Fruit fly (Drosophila melanogaster): ENCODE results near the gene Cpr66D.

The Cpr66D gene

DNA sequence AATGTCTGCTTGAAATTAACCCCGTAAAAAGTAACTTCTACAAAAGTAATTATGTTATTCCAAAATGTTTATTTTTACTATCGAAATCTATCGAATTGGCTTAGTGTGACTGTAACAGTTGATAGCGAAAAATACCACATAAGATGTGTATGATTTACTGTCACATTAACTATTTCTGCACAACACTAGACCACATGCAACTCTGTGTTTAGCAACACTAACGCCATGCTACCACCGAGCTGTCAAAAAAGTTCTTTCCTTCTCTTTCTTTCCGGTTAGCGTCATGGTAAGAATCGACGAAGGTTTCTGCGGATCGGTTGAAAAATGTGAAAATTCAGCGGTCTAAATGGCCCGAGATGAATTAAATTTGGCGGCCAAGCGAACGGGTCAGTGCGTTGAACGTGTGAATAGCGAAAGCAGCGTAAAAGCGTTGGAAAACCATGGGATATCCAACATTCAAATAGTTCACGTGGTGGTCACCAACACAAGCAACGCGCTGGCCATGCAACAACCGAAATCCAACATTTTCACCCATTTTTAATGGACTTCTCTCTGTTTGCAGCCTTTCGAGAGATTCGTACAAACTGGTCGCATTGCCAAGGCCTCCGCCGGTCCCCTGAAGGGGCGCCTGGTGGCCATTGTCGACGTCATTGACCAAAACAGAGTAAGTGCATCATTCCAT is 39.3 kb upstream of the Cpr66D start, which contains the start of the genes Nelf-E and RpL14 (continued):
- TF ChIP-seq CG5245 (GFP tag; optimal IDR thresholded peaks at IDR 0.05) (peak; percentile 83), dimm (GFP tag; IDR thresholded peaks at IDR 0.05) (peak; percentile 85), CG8388 (GFP tag; optimal IDR thresholded peaks at IDR 0.05) (peak; percentile 89), lmd (GFP tag; IDR thresholded peaks at IDR 0.05) (peak; percentile 87), HLH4C (GFP tag; IDR thresholded peaks at IDR 0.05; ENCODE audit: partially characterized antibody) (peak; percentile 65), run (tag; optimal IDR thresholded peaks at IDR 0.05) (peak; percentile 76), CG7963 (GFP tag; IDR thresholded peaks at IDR 0.05; ENCODE audit: partially characterized antibody) (no peak), CG2712 (tag; optimal IDR thresholded peaks at IDR 0.05) (peak; percentile 92), CG17829 (tag; optimal IDR thresholded peaks at IDR 0.05) (peak; percentile 93), usp (GFP tag; optimal IDR thresholded peaks at IDR 0.05) (no peak), Fer1 (GFP tag; optimal IDR thresholded peaks at IDR 0.05) (peak; percentile 97), HHEX (GFP tag; optimal IDR thresholded peaks at IDR 0.05) (peak; percentile 98), Vsx1 (GFP tag; optimal IDR thresholded peaks at IDR 0.05) (peak; percentile 96), CG10321 (GFP tag; IDR thresholded peaks at IDR 0.05) (peak; percentile 79), al (GFP tag; IDR thresholded peaks at IDR 0.05) (peak; percentile 89), CG11504 (tag; optimal IDR thresholded peaks at IDR 0.05) (peak; percentile 89), pnt (GFP tag; optimal IDR thresholded peaks at IDR 0.05) (peak; percentile 73), CG34376 (GFP tag; optimal IDR thresholded peaks at IDR 0.05) (peak; percentile 98), Atf-2 (GFP tag; optimal IDR thresholded peaks at IDR 0.05) (peak; percentile 86), CG14710 (tag; optimal IDR thresholded peaks at IDR 0.05) (peak; percentile 96), croc (GFP tag; conservative IDR thresholded peaks at IDR 0.05) (peak; percentile 79), CG15269 (tag; optimal IDR thresholded peaks at IDR 0.05) (peak; percentile 89), gfzf (GFP tag; optimal IDR thresholded peaks at IDR 0.05) (peak; percentile 98), CG1602 (GFP tag; optimal IDR thresholded peaks at IDR 0.05) (peak; percentile 75), CG1647 (GFP tag; optimal IDR thresholded peaks at IDR 0.05) (peak; percentile 91), chinmo (GFP tag; IDR thresholded peaks at IDR 0.05; ENCODE audit: partially characterized antibody) (no peak), CG8765 (GFP tag; IDR thresholded peaks at IDR 0.05) (peak; percentile 76), Atf3 (GFP tag; optimal IDR thresholded peaks at IDR 0.05) (peak; percentile 95), Awh (GFP tag; IDR thresholded peaks at IDR 0.05) (peak; percentile 91), CG9817 (tag; optimal IDR thresholded peaks at IDR 0.05) (peak; percentile 94), Elba2 (GFP tag; optimal IDR thresholded peaks at IDR 0.05) (no peak), CG18011 (GFP tag; optimal IDR thresholded peaks at IDR 0.05) (peak; percentile 88), sqz (GFP tag; optimal IDR thresholded peaks at IDR 0.05) (no peak), CG12236 (GFP tag; optimal IDR thresholded peaks at IDR 0.05) (peak; percentile 90), grau (tag; optimal IDR thresholded peaks at IDR 0.05) (peak; percentile 90), CG5953 (GFP tag; IDR thresholded peaks at IDR 0.05) (peak; percentile 88), CG32772 (GFP tag; IDR thresholded peaks at IDR 0.05) (peak; percentile 87), bab2 (GFP tag; optimal IDR thresholded peaks at IDR 0.05) (peak; percentile 95), Six4 (GFP tag; optimal IDR thresholded peaks at IDR 0.05) (peak; percentile 86), MESR4 (GFP tag; optimal IDR thresholded peaks at IDR 0.05) (peak; percentile 100), nom (GFP tag; optimal IDR thresholded peaks at IDR 0.05) (peak; percentile 93), luna (GFP tag; optimal IDR thresholded peaks at IDR 0.05) (peak; percentile 96), CG10147 (GFP tag; optimal IDR thresholded peaks at IDR 0.05) (no peak), Opbp (GFP tag; IDR thresholded peaks at IDR 0.05; ENCODE audit: partially characterized antibody) (peak; percentile 61; the same call in 1 of the 3 replicates), CG18599 (GFP tag; optimal IDR thresholded peaks at IDR 0.05) (peak; percentile 97), hkb (optimal IDR thresholded peaks at IDR 0.05) (no peak), hkb (GFP tag; IDR thresholded peaks at IDR 0.05) (peak; percentile 91), jumu (GFP tag; optimal IDR thresholded peaks at IDR 0.05) (peak; percentile 95), CrebB (tag; optimal IDR thresholded peaks at IDR 0.05) (peak; percentile 98)
